Worm (Caenorhabditis elegans) whole organism, L3 larva: ENCODE measurements around the gene F40F12.9.

ENCODE experiments used
- fkh-10 ChIP-seq: sonication (generic microtip); optimal IDR thresholded peaks from 2 replicates; lab custom pipeline; 2017; ENCODE audit warnings: missing biosample characterization, missing genetic modification reagents, missing genetic modification characterization
- nfya-1 ChIP-seq: sonication (generic microtip); optimal IDR thresholded peaks from 2 replicates; lab custom pipeline; 2017; ENCODE audit warnings: missing genetic modification characterization, mild to moderate bottlenecking, missing compliant biosample characterization, antibody characterized with exemption, moderate library complexity; ENCODE audit not compliant: insufficient read depth
- nhr-12 ChIP-seq: fragments of 150-350 bp; optimal IDR thresholded peaks from 2 replicates; lab custom pipeline; 2014; ENCODE audit warnings: missing biosample characterization, missing genetic modification characterization
- nhr-76 ChIP-seq: fragments of 150-350 bp; sonication (generic microtip); optimal IDR thresholded peaks from 5 replicates; lab custom pipeline; 2014; ENCODE audit warnings: missing biosample characterization, missing genetic modification characterization
- unc-39 ChIP-seq: sonication (generic microtip); optimal IDR thresholded peaks from 4 replicates; lab custom pipeline; 2017; ENCODE audit warnings: missing biosample characterization, missing genetic modification characterization

DNA sequence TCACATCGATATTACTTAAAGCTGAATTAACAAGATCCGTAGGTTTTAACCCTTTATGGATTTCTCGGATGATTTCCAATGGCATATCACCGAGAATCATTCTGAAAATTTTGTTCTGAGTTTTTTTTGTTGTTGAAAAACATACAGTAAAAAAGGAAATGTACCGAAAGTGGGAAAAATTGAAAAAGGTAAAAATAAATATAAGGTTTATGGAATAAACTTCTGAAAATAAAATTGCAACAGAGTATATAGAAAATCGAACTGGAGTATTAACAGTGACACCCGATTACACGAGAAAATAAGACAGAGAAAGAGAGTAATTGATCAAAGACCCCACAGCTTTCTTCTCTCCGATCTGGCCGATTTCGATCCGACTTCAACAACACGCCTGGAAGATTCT lies 40.7 kb downstream of the F40F12.9 start, which contains the start of gene K03H1.11:
- no peak for TF ChIP-seq fkh-10 (GFP tag; lab: Kevin White, UChicago)
- TF ChIP-seq unc-39: no peak
- TF ChIP-seq nhr-76 (tag; lab: Kevin White, UChicago): no peak
- no peak for TF ChIP-seq nfya-1
- TF ChIP-seq nhr-12 (tag; lab: Kevin White, UChicago): no peak
